Fruit fly (Drosophila melanogaster): ENCODE measurements around the gene CG32262.

CG32262 gene

dm6 chr3L:3785688-3786087, 24.3 kb downstream of the CG32262 start (continued):
- TF ChIP-seq CG10431 (GFP tag; optimal IDR thresholded peaks at IDR 0.05) (peak; percentile 96), CG7839 (tag; optimal IDR thresholded peaks at IDR 0.05) (peak; percentile 43), CG32767 (GFP tag; IDR thresholded peaks at IDR 0.05) (no peak), sisA (GFP tag; IDR thresholded peaks at IDR 0.05) (peak; percentile 48; the same call in 1 of the 2 replicates), Oaz (GFP tag; IDR thresholded peaks at IDR 0.05) (0 out of 2 replicates have a peak, but pooled peaks have one; percentile 20), Gug (GFP tag; IDR thresholded peaks at IDR 0.05) (peak; percentile 5; the same call in 1 of the 4 replicates), Pdp1 (GFP tag; optimal IDR thresholded peaks at IDR 0.05) (peak in 1 of 2 experiments; percentile 25), pum (GFP tag; optimal IDR thresholded peaks at IDR 0.05) (peak; percentile 7), Nf-YA (GFP tag; IDR thresholded peaks at IDR 0.05) (no peak), CG15269 (tag; optimal IDR thresholded peaks at IDR 0.05) (peak; percentile 16), bsh (GFP tag; optimal IDR thresholded peaks at IDR 0.05) (peak in 1 of 2 experiments; percentile 54), row (GFP tag; IDR thresholded peaks at IDR 0.05) (peak; percentile 53; the same call in 2 of the 3 replicates), CG11456 (GFP tag; IDR thresholded peaks at IDR 0.05) (0 out of 3 replicates have a peak, but pooled peaks have one; percentile 51), Ets65A (GFP tag) (no peak), Atf-2 (GFP tag; optimal IDR thresholded peaks at IDR 0.05) (no peak), CG4424 (GFP tag; optimal IDR thresholded peaks at IDR 0.05) (peak; percentile 7), CG12391 (tag; optimal IDR thresholded peaks at IDR 0.05) (peak; percentile 18), CG34422 (GFP tag; IDR thresholded peaks at IDR 0.05) (peak; percentile 28; the same call in 1 of the 3 replicates), zfh1 (GFP tag; IDR thresholded peaks at IDR 0.05) (peak; percentile 68; the same call in 2 of the 3 replicates), CG3065 (GFP tag; optimal IDR thresholded peaks at IDR 0.05) (no peak), slp2 (GFP tag; optimal IDR thresholded peaks at IDR 0.05) (no peak), dysf (GFP tag; IDR thresholded peaks at IDR 0.05) (peak; percentile 61), dpn (GFP tag; optimal IDR thresholded peaks at IDR 0.05) (peak in 1 of 2 experiments; percentile 32), CG34376 (GFP tag; optimal IDR thresholded peaks at IDR 0.05) (no peak), ttk (GFP tag; IDR thresholded peaks at IDR 0.05) (0 out of 2 replicates have a peak, but pooled peaks have one; percentile 8), ssp (GFP tag; IDR thresholded peaks at IDR 0.05) (peak; percentile 42; the same call in 1 of the 2 replicates), oc (tag; optimal IDR thresholded peaks at IDR 0.05) (no peak), NK7.1 (GFP tag; optimal IDR thresholded peaks at IDR 0.05) (no peak), CG34224 (GFP tag; IDR thresholded peaks at IDR 0.05; ENCODE audit: partially characterized antibody) (no peak), Dbx (GFP tag; IDR thresholded peaks at IDR 0.05) (no peak), CG18262 (tag; optimal IDR thresholded peaks at IDR 0.05) (peak; percentile 41), CG8944 (GFP tag; optimal IDR thresholded peaks at IDR 0.05) (peak; percentile 15), grau (tag; optimal IDR thresholded peaks at IDR 0.05) (peak; percentile 87), Six4 (GFP tag; optimal IDR thresholded peaks at IDR 0.05) (peak; percentile 1), C15 (GFP tag; IDR thresholded peaks at IDR 0.05) (no peak), prd (optimal IDR thresholded peaks at IDR 0.05) (no peak), prd (GFP tag; IDR thresholded peaks at IDR 0.05) (peak; percentile 77), YL-1 (GFP tag; optimal IDR thresholded peaks at IDR 0.05) (no peak), tgo (GFP tag; IDR thresholded peaks at IDR 0.05) (peak; percentile 35; the same call in 1 of the 3 replicates), CG2678 (tag; optimal IDR thresholded peaks at IDR 0.05) (peak; percentile 19), CG6689 (GFP tag; IDR thresholded peaks at IDR 0.05) (peak; percentile 54; the same call in 1 of the 2 replicates), otp (GFP tag; IDR thresholded peaks at IDR 0.05) (0 out of 3 replicates have a peak, but pooled peaks have one; percentile 6), chn (GFP tag; optimal IDR thresholded peaks at IDR 0.05) (peak; percentile 15), unpg (GFP tag; optimal IDR thresholded peaks at IDR 0.05) (peak; percentile 45), CG1832 (GFP tag; optimal IDR thresholded peaks at IDR 0.05) (no peak), Asciz (GFP tag; optimal IDR thresholded peaks at IDR 0.05) (peak; percentile 27), CG15514 (GFP tag; optimal IDR thresholded peaks at IDR 0.05) (peak; percentile 11), CG4730 (GFP tag; IDR thresholded peaks at IDR 0.05) (0 out of 2 replicates have a peak, but pooled peaks have one; percentile 36), crp (GFP tag; optimal IDR thresholded peaks at IDR 0.05) (peak in 1 of 2 experiments; percentile 74), H15 (GFP tag; IDR thresholded peaks at IDR 0.05) (peak; percentile 49; the same call in 1 of the 3 replicates)
